Worm (Caenorhabditis elegans): ENCODE results near the gene nspc-7.

ce11 chrX:8507576-8507975 lies 34.1 kb upstream of the nspc-7 start, which contains the start of gene H03E18.1:
- TF ChIP-seq aly-1 (tag; optimal IDR thresholded peaks at IDR 0.05) (no peak), ets-7 (tag; optimal IDR thresholded peaks at IDR 0.05) (no peak), ceh-13 (GFP tag; optimal IDR thresholded peaks at IDR 0.05) (no peak), hmbx-1 (tag; optimal IDR thresholded peaks at IDR 0.05) (no peak), ama-1 (optimal IDR thresholded peaks at IDR 0.05) (no peak), flt-1 (GFP tag; IDR thresholded peaks at IDR 0.05) (no peak), pes-1 (GFP tag; IDR thresholded peaks at IDR 0.05) (no peak), sea-1 (GFP tag; conservative IDR thresholded peaks at IDR 0.05) (no peak), tbx-37 (GFP tag; conservative IDR thresholded peaks at IDR 0.05) (no peak), scrt-1 (GFP tag; IDR thresholded peaks at IDR 0.05) (no peak), hnd-1 (tag; optimal IDR thresholded peaks at IDR 0.05) (no peak), hmg-4 (GFP tag; optimal IDR thresholded peaks at IDR 0.05) (no peak), F13C5.2 (tag; optimal IDR thresholded peaks at IDR 0.05) (no peak)

Measured in whole organism, early embryonic.